Fruit fly (Drosophila melanogaster): ENCODE data around the gene GC1.
A peak's percentile ranks its signal among the peaks of the same experiment; 100 is the strongest.

GC1 gene

dm6 chr3R:11945450-11946317 is 21.8 kb upstream of the GC1 start (continued):
- TF ChIP-seq usp (GFP tag; optimal IDR thresholded peaks at IDR 0.05) (no peak), ap (GFP tag; IDR thresholded peaks at IDR 0.05) (no peak), CG11560 (tag; IDR thresholded peaks at IDR 0.05) (no peak), Hr51 (GFP tag; optimal IDR thresholded peaks at IDR 0.05) (no peak), peb (GFP tag; IDR thresholded peaks at IDR 0.05) (no peak), B-H2 (GFP tag; optimal IDR thresholded peaks at IDR 0.05) (no peak), al (GFP tag; IDR thresholded peaks at IDR 0.05) (0 out of 2 replicates have a peak, but pooled peaks have one; percentile 6), CG12236 (GFP tag; optimal IDR thresholded peaks at IDR 0.05) (no peak), lov (optimal IDR thresholded peaks at IDR 0.05) (no peak), lov (GFP tag; IDR thresholded peaks at IDR 0.05) (no peak), chm (GFP tag; IDR thresholded peaks at IDR 0.05) (0 out of 2 replicates have a peak, but pooled peaks have one; percentile 21), br (optimal IDR thresholded peaks at IDR 0.05) (no peak), CG30431 (GFP tag; optimal IDR thresholded peaks at IDR 0.05) (no peak), CG13624 (GFP tag; optimal IDR thresholded peaks at IDR 0.05) (no peak), HHEX (GFP tag; optimal IDR thresholded peaks at IDR 0.05) (no peak), Adf1 (GFP tag; IDR thresholded peaks at IDR 0.05) (no peak), CG31224 (GFP tag; IDR thresholded peaks at IDR 0.05) (peak; percentile 26; the same call in 1 of the 2 replicates), gt (GFP tag; IDR thresholded peaks at IDR 0.05) (no peak), sd (tag; optimal IDR thresholded peaks at IDR 0.05) (peak; percentile 8), Xrp1 (GFP tag; IDR thresholded peaks at IDR 0.05) (no peak), Kr (GFP tag; optimal IDR thresholded peaks at IDR 0.05) (no peak), zen2 (GFP tag; IDR thresholded peaks at IDR 0.05; ENCODE audit: partially characterized antibody) (no peak), CG8281 (tag; optimal IDR thresholded peaks at IDR 0.05) (no peak), CG10979 (tag; optimal IDR thresholded peaks at IDR 0.05) (no peak), her (GFP tag; optimal IDR thresholded peaks at IDR 0.05) (no peak), unpg (GFP tag; optimal IDR thresholded peaks at IDR 0.05) (no peak), D (optimal IDR thresholded peaks at IDR 0.05) (no peak), D (GFP tag; optimal IDR thresholded peaks at IDR 0.05) (no peak), wdn (GFP tag; IDR thresholded peaks at IDR 0.05) (no peak), Hand (GFP tag; optimal IDR thresholded peaks at IDR 0.05) (no peak), CG15073 (GFP tag; optimal IDR thresholded peaks at IDR 0.05) (no peak), crol (GFP tag; IDR thresholded peaks at IDR 0.05) (peak; percentile 55)

dm6 chr3R:11947079-11947869 is 20.2 kb upstream of the GC1 start:
- no peak for TF ChIP-seq amos (GFP tag; IDR thresholded peaks at IDR 0.05; ENCODE audit: partially characterized antibody)
- TF ChIP-seq CG8359 (GFP tag; optimal IDR thresholded peaks at IDR 0.05; ENCODE audit: borderline replicate concordance), result no peak
- no peak for TF ChIP-seq CG17359 (tag; optimal IDR thresholded peaks at IDR 0.05)
- TF ChIP-seq CG6254 (GFP tag; optimal IDR thresholded peaks at IDR 0.05), result no peak
- no peak for TF ChIP-seq nerfin-2 (GFP tag; IDR thresholded peaks at IDR 0.05; ENCODE audit: partially characterized antibody)
- no peak for TF ChIP-seq her (GFP tag; optimal IDR thresholded peaks at IDR 0.05)
- no peak for TF ChIP-seq CG6689 (GFP tag; IDR thresholded peaks at IDR 0.05)
- TF ChIP-seq peb (GFP tag; IDR thresholded peaks at IDR 0.05), result no peak
- no peak for TF ChIP-seq klu (GFP tag; IDR thresholded peaks at IDR 0.05)
- no peak for TF ChIP-seq esg (GFP tag; conservative IDR thresholded peaks at IDR 0.05)
- no peak for TF ChIP-seq CG6765 (GFP tag; optimal IDR thresholded peaks at IDR 0.05)
- no peak for TF ChIP-seq tx (GFP tag; optimal IDR thresholded peaks at IDR 0.05)
- TF ChIP-seq Med (GFP tag), result no peak
- no peak for TF ChIP-seq rib (GFP tag; IDR thresholded peaks at IDR 0.05)
- TF ChIP-seq CG14014 (GFP tag; IDR thresholded peaks at IDR 0.05), result no peak
- TF ChIP-seq CG14860 (GFP tag; IDR thresholded peaks at IDR 0.05; ENCODE audit: partially characterized antibody), result no peak
- TF ChIP-seq Antp (GFP tag; optimal IDR thresholded peaks at IDR 0.05), result peak; percentile 23
- TF ChIP-seq D19B (GFP tag; optimal IDR thresholded peaks at IDR 0.05), result no peak
- TF ChIP-seq CG9609 (GFP tag; optimal IDR thresholded peaks at IDR 0.05), result no peak
- TF ChIP-seq Hr51 (GFP tag; optimal IDR thresholded peaks at IDR 0.05), result peak in 1 of 2 experiments; percentile 22
- TF ChIP-seq dm (GFP tag; optimal IDR thresholded peaks at IDR 0.05), result no peak
